Fruit fly (Drosophila melanogaster): Measurements from ENCODE around the gene PIG-F.
A peak's percentile ranks its signal among the peaks of the same experiment; 100 is the strongest.

Gene PIG-F

DNA sequence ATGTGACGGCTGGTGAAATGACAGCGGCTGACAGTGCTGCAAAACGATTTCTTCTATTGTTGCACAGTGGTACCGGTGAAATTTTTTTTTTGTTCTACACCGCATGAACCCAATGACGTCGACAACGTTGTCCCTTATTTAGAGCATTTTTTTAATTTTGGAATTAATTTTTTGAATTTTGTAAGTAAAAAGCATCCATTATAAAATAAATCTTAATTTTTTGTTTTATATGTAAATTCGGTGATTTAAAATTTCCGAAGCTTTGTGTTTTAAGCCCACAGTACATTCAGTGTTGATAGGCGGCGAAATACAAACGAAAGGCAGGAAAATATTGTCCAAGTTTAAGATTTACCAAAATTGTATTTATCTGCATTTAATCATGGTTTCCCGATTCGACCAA, at the start of gene PIG-F, which contains the start of gene Lon (continued):
- TF ChIP-seq Fer3 (tag; optimal IDR thresholded peaks at IDR 0.05) = peak; percentile 99
- TF ChIP-seq E2f2 (GFP tag; IDR thresholded peaks at IDR 0.05) = peak; percentile 88
- TF ChIP-seq HmgD (GFP tag; optimal IDR thresholded peaks at IDR 0.05) = peak; percentile 97
- peak; percentile 99 for TF ChIP-seq CG10654 (GFP tag; optimal IDR thresholded peaks at IDR 0.05)
- TF ChIP-seq CTCF (GFP tag; optimal IDR thresholded peaks at IDR 0.05) = peak; percentile 77
- peak; percentile 97 for TF ChIP-seq Blimp-1 (GFP tag; optimal IDR thresholded peaks at IDR 0.05)
- TF ChIP-seq CG4282 (GFP tag; optimal IDR thresholded peaks at IDR 0.05) = peak; percentile 98
- peak; percentile 99 for TF ChIP-seq CG1233 (GFP tag; optimal IDR thresholded peaks at IDR 0.05)
- peak; percentile 99 for TF ChIP-seq Camta (GFP tag; optimal IDR thresholded peaks at IDR 0.05)
- TF ChIP-seq CG34224 (GFP tag; IDR thresholded peaks at IDR 0.05; ENCODE audit: partially characterized antibody) = peak; percentile 60; the same call in 2 of the 3 replicates
- TF ChIP-seq Ssrp (tag; optimal IDR thresholded peaks at IDR 0.05) = peak; percentile 99
- peak; percentile 84 for TF ChIP-seq knrl (GFP tag; IDR thresholded peaks at IDR 0.05; ENCODE audit: partially characterized antibody)
- TF ChIP-seq Hey (tag; optimal IDR thresholded peaks at IDR 0.05) = peak; percentile 91
- peak; percentile 99 for TF ChIP-seq CG3847 (GFP tag; IDR thresholded peaks at IDR 0.05)
- peak; percentile 99 for TF ChIP-seq CG4820 (GFP tag; optimal IDR thresholded peaks at IDR 0.05)
- TF ChIP-seq Rfx (GFP tag; IDR thresholded peaks at IDR 0.05) = peak; percentile 99
- peak; percentile 97 for TF ChIP-seq Hmx (GFP tag; optimal IDR thresholded peaks at IDR 0.05)
- TF ChIP-seq Scr (GFP tag; IDR thresholded peaks at IDR 0.05; ENCODE audit: partially characterized antibody) = peak; percentile 63
- peak; percentile 94 for TF ChIP-seq fd102C (GFP tag; optimal IDR thresholded peaks at IDR 0.05)
- peak; percentile 100 for TF ChIP-seq nmo (GFP tag; optimal IDR thresholded peaks at IDR 0.05)
- peak; percentile 96 for TF ChIP-seq Mes4 (GFP tag; optimal IDR thresholded peaks at IDR 0.05)
- TF ChIP-seq Hr51 (GFP tag; optimal IDR thresholded peaks at IDR 0.05) = peak; percentile 99
- TF ChIP-seq NC2β (GFP tag; optimal IDR thresholded peaks at IDR 0.05) = peak; percentile 97
- TF ChIP-seq CG7786 (GFP tag; optimal IDR thresholded peaks at IDR 0.05) = peak; percentile 97
- TF ChIP-seq Dip3 (GFP tag; optimal IDR thresholded peaks at IDR 0.05) = peak; percentile 98
- TF ChIP-seq CG13424 (tag; optimal IDR thresholded peaks at IDR 0.05) = peak; percentile 100
- TF ChIP-seq CG6683 (GFP tag; optimal IDR thresholded peaks at IDR 0.05) = peak; percentile 97
- peak; percentile 95 for TF ChIP-seq NC2α (GFP tag; optimal IDR thresholded peaks at IDR 0.05)
- peak; percentile 99 for TF ChIP-seq lilli (GFP tag; optimal IDR thresholded peaks at IDR 0.05)
- peak; percentile 98 for TF ChIP-seq esg (GFP tag; conservative IDR thresholded peaks at IDR 0.05)
- TF ChIP-seq CG3995 (GFP tag; optimal IDR thresholded peaks at IDR 0.05) = peak; percentile 88
- TF ChIP-seq D19B (GFP tag; optimal IDR thresholded peaks at IDR 0.05) = peak; percentile 97
- TF ChIP-seq CG10267 (tag; optimal IDR thresholded peaks at IDR 0.05) = peak; percentile 100
- TF ChIP-seq org-1 (GFP tag; optimal IDR thresholded peaks at IDR 0.05) = peak; percentile 98
- peak; percentile 97 for TF ChIP-seq da (GFP tag; optimal IDR thresholded peaks at IDR 0.05)
- TF ChIP-seq vfl (GFP tag; optimal IDR thresholded peaks at IDR 0.05) = peak; percentile 99
- peak; percentile 60 for TF ChIP-seq vnd (GFP tag; IDR thresholded peaks at IDR 0.05; ENCODE audit: partially characterized antibody)
- peak; percentile 98 for TF ChIP-seq CG6765 (GFP tag; optimal IDR thresholded peaks at IDR 0.05)
- TF ChIP-seq CG6254 (GFP tag; optimal IDR thresholded peaks at IDR 0.05) = peak; percentile 97
- peak; percentile 97 for TF ChIP-seq CG17912 (GFP tag; optimal IDR thresholded peaks at IDR 0.05)
- TF ChIP-seq CG7839 (tag; optimal IDR thresholded peaks at IDR 0.05) = peak; percentile 100
- peak; percentile 99 for TF ChIP-seq Mad (GFP tag; optimal IDR thresholded peaks at IDR 0.05)
- peak; percentile 89 for TF ChIP-seq CG1024 (GFP tag; IDR thresholded peaks at IDR 0.05)
- TF ChIP-seq CG5953 (GFP tag; IDR thresholded peaks at IDR 0.05) = peak; percentile 95
- peak; percentile 96 for TF ChIP-seq H2.0 (GFP tag; IDR thresholded peaks at IDR 0.05)
- TF ChIP-seq CG14014 (GFP tag; IDR thresholded peaks at IDR 0.05) = peak; percentile 99
- TF ChIP-seq CG2202 (tag; optimal IDR thresholded peaks at IDR 0.05) = peak; percentile 99
- peak; percentile 98 for TF ChIP-seq CG1647 (GFP tag; optimal IDR thresholded peaks at IDR 0.05)
- TF ChIP-seq CG4707 (GFP tag; optimal IDR thresholded peaks at IDR 0.05) = peak; percentile 98
- TF ChIP-seq Poxn (GFP tag; IDR thresholded peaks at IDR 0.05) = peak; percentile 97
- no peak for TF ChIP-seq grn (GFP tag; optimal IDR thresholded peaks at IDR 0.05)

Data from whole organism, embryonic.